Worm (Caenorhabditis elegans) whole organism, L3 larva: ENCODE results near the gene srh-85.

Experiments
- daf-12 ChIP-seq: fragments of 150-350 bp; optimal IDR thresholded peaks from 2 replicates; lab custom pipeline; 2014; ENCODE audit warnings: missing biosample characterization, missing genetic modification reagents, missing genetic modification characterization
- pha-4 ChIP-seq: fragments of 150-350 bp; optimal IDR thresholded peaks from 2 replicates; lab custom pipeline; 2014; ENCODE audit warnings: missing biosample characterization, missing genetic modification reagents, missing genetic modification characterization
- ztf-11 ChIP-seq: fragments of 150-350 bp; optimal IDR thresholded peaks from 2 replicates; lab custom pipeline; 2014; ENCODE audit warnings: missing biosample characterization, missing genetic modification characterization

DNA sequence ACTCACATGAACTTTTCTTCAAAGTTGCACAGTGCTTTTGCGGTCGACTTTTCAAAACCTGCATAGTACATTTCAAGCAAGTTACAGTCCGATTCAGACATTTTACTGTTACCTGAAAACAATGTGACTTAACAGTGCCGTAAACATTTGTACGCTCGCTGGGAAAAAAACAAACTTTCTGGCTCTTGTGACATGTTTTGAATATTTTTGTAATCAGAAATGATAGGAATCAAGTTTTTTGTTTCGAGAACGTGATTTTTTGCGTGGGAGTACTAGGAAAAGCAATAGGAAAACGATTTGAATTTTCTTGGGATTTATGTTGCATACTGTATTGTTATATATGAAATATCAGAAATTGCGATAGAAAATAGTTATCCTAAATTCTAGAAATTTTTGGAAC is 8.8 kb upstream of the srh-85 start, which contains the start of gene srw-120:
- TF ChIP-seq pha-4 (tag; lab: Kevin White, UChicago) (no peak), ztf-11 (tag; lab: Kevin White, UChicago) (no peak), daf-12 (tag; lab: Kevin White, UChicago) (no peak)
